Worm (Caenorhabditis elegans) whole organism, late embryonic: Measurements from ENCODE around the gene spl-1.

Experiments used
- C08G9.2 ChIP-seq: sonication (generic microtip); optimal IDR thresholded peaks from 2 replicates; lab custom pipeline; 2016; ENCODE audit warnings: mild to moderate bottlenecking, missing genetic modification characterization, moderate library complexity, missing compliant biosample characterization
- C38D4.7 ChIP-seq: fragments of 200-800 bp; sonication (Bioruptor generic); optimal IDR thresholded peaks from 2 replicates; lab custom pipeline; 2018; ENCODE audit warnings: mild to moderate bottlenecking, missing genetic modification characterization, moderate library complexity, missing compliant biosample characterization
- F13H6.1 ChIP-seq: sonication (generic microtip); optimal IDR thresholded peaks from 2 replicates; lab custom pipeline; 2016; ENCODE audit warnings: missing genetic modification characterization, missing compliant biosample characterization
- ahr-1 ChIP-seq: sonication (generic microtip); optimal IDR thresholded peaks from 2 replicates; lab custom pipeline; 2016; ENCODE audit warnings: missing genetic modification characterization, missing compliant biosample characterization
- ama-1 ChIP-seq: fragments of 150-350 bp; optimal IDR thresholded peaks from 2 replicates; lab custom pipeline; 2014
- ceh-14 ChIP-seq: sonication (generic microtip); optimal IDR thresholded peaks from 2 replicates; lab custom pipeline; 2016; ENCODE audit warnings: missing genotype, missing genetic modification characterization, missing compliant biosample characterization
- ceh-19 ChIP-seq: fragments of 200-800 bp; sonication (Bioruptor generic); optimal IDR thresholded peaks from 2 replicates; lab custom pipeline; 2018; ENCODE audit warnings: mild to moderate bottlenecking, missing genetic modification characterization, missing compliant biosample characterization
- ceh-2 ChIP-seq: sonication (generic microtip); optimal IDR thresholded peaks from 2 replicates; lab custom pipeline; 2016; ENCODE audit warnings: missing genotype, missing genetic modification characterization, missing compliant biosample characterization
- ceh-22 ChIP-seq: sonication (generic microtip); optimal IDR thresholded peaks from 2 replicates; lab custom pipeline; 2017; ENCODE audit warnings: missing biosample characterization, missing genetic modification characterization
- ceh-30 ChIP-seq: fragments of 150-350 bp; optimal IDR thresholded peaks from 2 replicates; lab custom pipeline; 2014; ENCODE audit warnings: missing biosample characterization, missing genetic modification characterization
- ceh-31 ChIP-seq: sonication (generic microtip); optimal IDR thresholded peaks from 2 replicates; lab custom pipeline; 2016; ENCODE audit warnings: missing genetic modification characterization, missing compliant biosample characterization
- ceh-34 ChIP-seq: sonication (generic microtip); optimal IDR thresholded peaks from 2 replicates; lab custom pipeline; 2016; ENCODE audit warnings: mild to moderate bottlenecking, missing genetic modification characterization, missing compliant biosample characterization
- ceh-45 ChIP-seq: fragments of 200-800 bp; sonication (Bioruptor generic); IDR thresholded peaks from 2 replicates; pipeline ENCODE4 v1.3.6; 2022; ENCODE audit warnings: missing genetic modification reagents, missing genetic modification characterization, missing compliant biosample characterization
- ceh-48 ChIP-seq: sonication (generic microtip); optimal IDR thresholded peaks from 2 replicates; lab custom pipeline; 2016; ENCODE audit warnings: missing genetic modification characterization, inconsistent platforms, missing compliant biosample characterization
- che-1 ChIP-seq: sonication (generic microtip); optimal IDR thresholded peaks from 2 replicates; lab custom pipeline; 2016; ENCODE audit warnings: mild to moderate bottlenecking, missing genetic modification characterization, missing compliant biosample characterization
- dmd-4 ChIP-seq: sonication (generic microtip); optimal IDR thresholded peaks from 2 replicates; lab custom pipeline; 2016; ENCODE audit warnings: borderline replicate concordance, missing genetic modification characterization, missing compliant biosample characterization
- elt-2 ChIP-seq: sonication (generic microtip); optimal IDR thresholded peaks from 2 replicates; lab custom pipeline; 2016; ENCODE audit warnings: missing genetic modification reagents, missing genetic modification characterization, missing compliant biosample characterization
- elt-4 ChIP-seq: sonication (generic microtip); optimal IDR thresholded peaks from 2 replicates; lab custom pipeline; 2016; ENCODE audit warnings: missing genetic modification characterization, missing compliant biosample characterization
- ets-4 ChIP-seq: sonication (generic microtip); optimal IDR thresholded peaks from 2 replicates; lab custom pipeline; 2016; ENCODE audit warnings: missing genetic modification characterization, missing compliant biosample characterization
- eyg-1 ChIP-seq: sonication (generic microtip); optimal IDR thresholded peaks from 2 replicates; lab custom pipeline; 2016; ENCODE audit warnings: missing genotype, missing genetic modification characterization, missing compliant biosample characterization
- fax-1 ChIP-seq: sonication (generic microtip); optimal IDR thresholded peaks from 2 replicates; lab custom pipeline; 2016; ENCODE audit warnings: missing genotype, missing genetic modification characterization, missing compliant biosample characterization
- fkh-10 ChIP-seq: fragments of 150-350 bp; optimal IDR thresholded peaks from 2 replicates; lab custom pipeline; 2014; ENCODE audit warnings: missing biosample characterization, missing genetic modification reagents, missing genetic modification characterization
- fkh-6 ChIP-seq: sonication (generic microtip); optimal IDR thresholded peaks from 2 replicates; lab custom pipeline; 2016; ENCODE audit warnings: missing genetic modification characterization, missing compliant biosample characterization
- gmeb-2 ChIP-seq: sonication (generic microtip); optimal IDR thresholded peaks from 2 replicates; lab custom pipeline; 2016; ENCODE audit warnings: missing genetic modification characterization, inconsistent platforms, missing compliant biosample characterization
- hlh-13 ChIP-seq: fragments of 200-800 bp; sonication (Bioruptor generic); optimal IDR thresholded peaks from 2 replicates; lab custom pipeline; 2018; ENCODE audit warnings: mild to moderate bottlenecking, missing genetic modification characterization, missing compliant biosample characterization
- hlh-15 ChIP-seq: sonication (generic microtip); optimal IDR thresholded peaks from 2 replicates; lab custom pipeline; 2016; ENCODE audit warnings: missing genetic modification characterization, missing compliant biosample characterization
- hlh-30 ChIP-seq: sonication (generic microtip); optimal IDR thresholded peaks from 2 replicates; lab custom pipeline; 2017; ENCODE audit warnings: antibody characterized with exemption, missing genetic modification characterization, missing compliant biosample characterization; ENCODE audit not compliant: insufficient read depth
- lim-6 ChIP-seq: sonication (generic microtip); optimal IDR thresholded peaks from 2 replicates; lab custom pipeline; 2016; ENCODE audit warnings: missing genetic modification characterization, missing compliant biosample characterization
- mec-3 ChIP-seq: sonication (generic microtip); optimal IDR thresholded peaks from 2 replicates; lab custom pipeline; 2016; ENCODE audit warnings: borderline replicate concordance, missing genetic modification characterization, missing compliant biosample characterization
- nfya-1 ChIP-seq: sonication (generic microtip); optimal IDR thresholded peaks from 2 replicates; lab custom pipeline; 2017; ENCODE audit warnings: missing genetic modification characterization, mild to moderate bottlenecking, missing compliant biosample characterization, antibody characterized with exemption, moderate library complexity
- nhr-232 ChIP-seq: sonication (generic microtip); optimal IDR thresholded peaks from 2 replicates; lab custom pipeline; 2016; ENCODE audit warnings: missing genetic modification characterization, missing compliant biosample characterization
- npax-4 ChIP-seq: sonication (generic microtip); optimal IDR thresholded peaks from 2 replicates; lab custom pipeline; 2016; ENCODE audit warnings: missing genetic modification characterization, missing compliant biosample characterization
- odd-2 ChIP-seq: sonication (generic microtip); optimal IDR thresholded peaks from 2 replicates; lab custom pipeline; 2017; ENCODE audit warnings: antibody characterized with exemption, mild to moderate bottlenecking, missing genetic modification characterization, missing compliant biosample characterization
- pag-3 ChIP-seq: sonication (generic microtip); optimal IDR thresholded peaks from 2 replicates; lab custom pipeline; 2016; ENCODE audit warnings: missing compliant biosample characterization, missing genetic modification characterization, borderline replicate concordance
- pat-9 ChIP-seq: fragments of 200-800 bp; sonication (Bioruptor generic); optimal IDR thresholded peaks from 2 replicates; lab custom pipeline; 2018; ENCODE audit warnings: mild to moderate bottlenecking, missing genetic modification characterization, moderate library complexity, missing compliant biosample characterization
- pax-1 ChIP-seq: fragments of 150-350 bp; optimal IDR thresholded peaks from 2 replicates; lab custom pipeline; 2014; ENCODE audit warnings: missing biosample characterization, missing genetic modification characterization
- pha-2 ChIP-seq: sonication (generic microtip); optimal IDR thresholded peaks from 2 replicates; lab custom pipeline; 2017; ENCODE audit warnings: mild to moderate bottlenecking, missing genetic modification characterization, missing compliant biosample characterization
- pha-4 ChIP-seq: fragments of 150-350 bp; optimal IDR thresholded peaks from 2 replicates; lab custom pipeline; 2018; ENCODE audit warnings: missing biosample characterization, missing genetic modification reagents, missing genetic modification characterization
- ref-2 ChIP-seq: sonication (generic microtip); optimal IDR thresholded peaks from 2 replicates; lab custom pipeline; 2016; ENCODE audit warnings: missing genetic modification characterization, missing compliant biosample characterization
- rnt-1 ChIP-seq: sonication (generic microtip); optimal IDR thresholded peaks from 2 replicates; lab custom pipeline; 2016; ENCODE audit warnings: missing genetic modification characterization, missing compliant biosample characterization
- sox-2 ChIP-seq: fragments of 200-800 bp; sonication (Bioruptor generic); IDR thresholded peaks from 2 replicates; pipeline ENCODE4 v1.3.6; 2022; ENCODE audit warnings: missing genetic modification reagents, missing genetic modification characterization, missing compliant biosample characterization
- syd-9 ChIP-seq: sonication (generic microtip); optimal IDR thresholded peaks from 2 replicates; lab custom pipeline; 2016; ENCODE audit warnings: mild to moderate bottlenecking, missing genetic modification characterization, moderate library complexity, missing compliant biosample characterization
- ttx-3 ChIP-seq: sonication (generic microtip); optimal IDR thresholded peaks from 2 replicates; lab custom pipeline; 2016; ENCODE audit warnings: missing genetic modification reagents, missing genetic modification characterization, missing compliant biosample characterization
- unc-3 ChIP-seq, 2 experiments: fragments of 200-800 bp in 1 of 2; sonication (Bioruptor generic) in 1 of 2; sonication (generic microtip) in 1 of 2; conservative IDR thresholded peaks in 1 of 2; optimal IDR thresholded peaks in 1 of 2; 2 replicates each; pipeline versions ENCODE4 v1.3.6 to Lab custom; 2016 to 2022; ENCODE audit warnings: missing compliant biosample characterization in 2 of 2, missing genetic modification characterization in 2 of 2, missing genetic modification reagents in 1 of 2
- unc-86 ChIP-seq: sonication (generic microtip); optimal IDR thresholded peaks from 2 replicates; lab custom pipeline; 2016; ENCODE audit warnings: missing genetic modification characterization, missing compliant biosample characterization
- zip-5 ChIP-seq: sonication (generic microtip); optimal IDR thresholded peaks from 2 replicates; lab custom pipeline; 2016; ENCODE audit warnings: missing genetic modification characterization, missing compliant biosample characterization
- ztf-16 ChIP-seq: sonication (generic microtip); optimal IDR thresholded peaks from 2 replicates; lab custom pipeline; 2017; ENCODE audit warnings: missing genetic modification characterization, missing compliant biosample characterization

The spl-1 gene

DNA sequence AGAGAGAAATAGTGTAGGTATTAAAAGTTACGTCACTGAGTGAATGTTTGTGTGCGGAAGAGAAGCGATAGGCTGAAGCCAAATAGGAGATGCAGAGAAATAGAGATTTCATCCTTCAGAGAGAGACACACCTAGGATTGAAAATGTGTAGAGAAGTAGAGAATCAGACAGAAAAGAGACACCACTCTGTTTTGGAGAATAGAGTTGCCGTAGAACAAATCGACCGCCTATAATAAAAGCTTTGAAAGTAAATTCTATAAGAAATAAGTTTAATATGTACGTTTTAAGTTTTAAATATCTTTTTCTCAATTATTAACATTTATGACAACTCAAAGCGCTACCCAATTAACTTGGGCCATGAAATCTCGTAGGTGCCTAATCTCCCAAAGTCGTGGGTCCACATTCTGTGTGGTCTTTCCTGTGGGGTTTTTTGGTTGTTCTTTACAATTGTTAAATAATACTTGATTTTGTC, 27.5 kb upstream of the spl-1 start, which contains the start of gene T07A9.12 (continued):
- TF ChIP-seq ceh-31 (tag; lab: Kevin White, UChicago) (peak; percentile 99), hlh-30 (no peak), mec-3 (tag; lab: Kevin White, UChicago) (no peak), ets-4 (tag; lab: Kevin White, UChicago) (peak; percentile 70), ahr-1 (peak; percentile 54), ttx-3 (tag; lab: Kevin White, UChicago) (peak; percentile 26), odd-2 (tag; lab: Kevin White, UChicago) (no peak), ztf-16 (tag; lab: Kevin White, UChicago) (peak; percentile 37), hlh-13 (GFP tag; lab: Kevin White, UChicago) (no peak), npax-4 (tag; lab: Kevin White, UChicago) (no peak), dmd-4 (tag; lab: Kevin White, UChicago) (peak; percentile 34), che-1 (no peak), hlh-15 (peak; percentile 62), C08G9.2 (tag; lab: Kevin White, UChicago) (peak; percentile 89), pha-4 (tag; lab: Kevin White, UChicago) (no peak), fkh-6 (tag; lab: Kevin White, UChicago) (peak; percentile 58), fkh-10 (GFP tag; lab: Kevin White, UChicago) (no peak), fax-1 (tag; lab: Kevin White, UChicago) (peak; percentile 82), zip-5 (peak; percentile 93), sox-2 (GFP tag; lab: Robert Waterston, UW) (no peak), lim-6 (tag; lab: Kevin White, UChicago) (peak; percentile 77), ceh-48 (tag; lab: Kevin White, UChicago) (no peak), pha-2 (tag; lab: Kevin White, UChicago) (peak; percentile 58), ceh-30 (no peak), unc-86 (tag; lab: Kevin White, UChicago) (peak; percentile 56), ceh-22 (tag; lab: Kevin White, UChicago) (no peak), gmeb-2 (tag; lab: Kevin White, UChicago) (no peak), syd-9 (tag; lab: Kevin White, UChicago) (peak; percentile 32), unc-3 (GFP tag; conservative IDR thresholded peaks at IDR 0.05; lab: Robert Waterston, UW) (no peak), unc-3 (tag; optimal IDR thresholded peaks at IDR 0.05; lab: Kevin White, UChicago) (peak; percentile 51), eyg-1 (tag; lab: Kevin White, UChicago) (no peak), ceh-2 (tag; lab: Kevin White, UChicago) (peak; percentile 88), nhr-232 (no peak), ceh-34 (tag; lab: Kevin White, UChicago) (peak; percentile 61), pax-1 (peak; percentile 56), ref-2 (tag; lab: Kevin White, UChicago) (peak; percentile 90), ceh-14 (tag; lab: Kevin White, UChicago) (peak; percentile 65), nfya-1 (tag; lab: Kevin White, UChicago) (peak; percentile 70), F13H6.1 (tag; lab: Kevin White, UChicago) (peak; percentile 87), rnt-1 (tag; lab: Kevin White, UChicago) (peak; percentile 80), elt-4 (tag; lab: Kevin White, UChicago) (no peak), C38D4.7 (GFP tag; lab: Kevin White, UChicago) (no peak), ceh-45 (GFP tag; lab: Robert Waterston, UW) (no peak), pag-3 (tag; lab: Kevin White, UChicago) (peak; percentile 62), pat-9 (tag; lab: Kevin White, UChicago) (no peak), elt-2 (tag; lab: Kevin White, UChicago) (peak; percentile 84), ama-1 (no peak), ceh-19 (peak; percentile 26)
